Worm (Caenorhabditis elegans) whole organism, young adult: ENCODE data around the gene ugt-37.

Experiments
- B0336.3 ChIP-seq: fragments of 200-800 bp; sonication (Bioruptor generic); IDR thresholded peaks from 2 replicates; pipeline ENCODE4 v1.3.6; 2022; ENCODE audit warnings: missing genetic modification characterization, missing compliant biosample characterization
- C17E4.6 ChIP-seq: fragments of 200-800 bp; sonication (Bioruptor generic); IDR thresholded peaks from 2 replicates; pipeline ENCODE4 v1.3.6; 2022; ENCODE audit warnings: missing genetic modification reagents, missing genetic modification characterization, missing compliant biosample characterization
- F23B12.7 ChIP-seq: sonication (generic microtip); optimal IDR thresholded peaks from 2 replicates; lab custom pipeline; 2017; ENCODE audit warnings: missing genetic modification characterization, mild to moderate bottlenecking, missing compliant biosample characterization, antibody characterized with exemption, moderate library complexity; ENCODE audit not compliant: insufficient read depth
- F37B4.10 ChIP-seq: fragments of 200-800 bp; sonication (Bioruptor generic); IDR thresholded peaks from 2 replicates; pipeline ENCODE4 v1.3.6; 2022; ENCODE audit warnings: missing genetic modification characterization, missing compliant biosample characterization
- F39B2.1 ChIP-seq: fragments of 200-800 bp; sonication (Bioruptor generic); IDR thresholded peaks from 2 replicates; pipeline ENCODE4 v1.3.6; 2022; ENCODE audit warnings: missing genetic modification reagents, missing genetic modification characterization, missing compliant biosample characterization
- F55B11.4 ChIP-seq: sonication (generic microtip); optimal IDR thresholded peaks from 2 replicates; lab custom pipeline; 2016; ENCODE audit warnings: missing compliant biosample characterization, missing genetic modification characterization, borderline replicate concordance; ENCODE audit not compliant: insufficient read depth
- F57A8.1 ChIP-seq: fragments of 200-800 bp; sonication (Bioruptor generic); optimal IDR thresholded peaks from 2 replicates; lab custom pipeline; 2018; ENCODE audit warnings: mild to moderate bottlenecking, missing genetic modification characterization, moderate library complexity, missing compliant biosample characterization
- K12H6.12 ChIP-seq: fragments of 200-800 bp; sonication (Bioruptor generic); optimal IDR thresholded peaks from 2 replicates; lab custom pipeline; 2018; ENCODE audit warnings: mild to moderate bottlenecking, missing genetic modification characterization, missing compliant biosample characterization
- T07F8.4 ChIP-seq: sonication (generic microtip); optimal IDR thresholded peaks from 2 replicates; lab custom pipeline; 2016; ENCODE audit warnings: mild to moderate bottlenecking, missing genetic modification characterization, moderate library complexity, missing compliant biosample characterization
- T26A5.8 ChIP-seq: sonication (generic microtip); optimal IDR thresholded peaks from 2 replicates; lab custom pipeline; 2016; ENCODE audit warnings: missing genetic modification characterization, missing compliant biosample characterization
- Y53F4B.3 ChIP-seq: fragments of 200-800 bp; sonication (Bioruptor generic); IDR thresholded peaks from 2 replicates; pipeline ENCODE4 v1.3.6; 2022; ENCODE audit warnings: missing genetic modification reagents, missing genetic modification characterization, missing compliant biosample characterization
- Y56A3A.18 ChIP-seq: fragments of 200-800 bp; sonication (Bioruptor generic); IDR thresholded peaks from 2 replicates; pipeline ENCODE4 v1.3.6; 2022; ENCODE audit warnings: missing genetic modification reagents, missing genetic modification characterization, missing compliant biosample characterization
- aptf-2 ChIP-seq: fragments of 200-800 bp; sonication (Bioruptor generic); conservative IDR thresholded peaks from 2 replicates; pipeline ENCODE4 v1.3.6; 2022; ENCODE audit warnings: missing genetic modification reagents, missing genetic modification characterization, missing compliant biosample characterization
- aptf-3 ChIP-seq: fragments of 200-800 bp; sonication (Bioruptor generic); IDR thresholded peaks from 2 replicates; pipeline ENCODE4 v1.3.6; 2022; ENCODE audit warnings: missing genetic modification characterization, missing compliant biosample characterization
- athp-1 ChIP-seq: sonication (generic microtip); optimal IDR thresholded peaks from 2 replicates; lab custom pipeline; 2017; ENCODE audit warnings: mild to moderate bottlenecking, missing genetic modification characterization, missing compliant biosample characterization
- ccch-3 ChIP-seq: fragments of 200-800 bp; sonication (Bioruptor generic); optimal IDR thresholded peaks from 2 replicates; lab custom pipeline; 2018; ENCODE audit warnings: mild to moderate bottlenecking, missing genetic modification characterization, missing compliant biosample characterization
- cebp-1 ChIP-seq, 2 experiments: fragments of 200-800 bp in 1 of 2; sonication (Bioruptor generic) in 1 of 2; sonication (generic microtip) in 1 of 2; IDR thresholded peaks in 1 of 2; optimal IDR thresholded peaks in 1 of 2; 2 replicates each; pipeline versions ENCODE4 v1.3.6 to Lab custom; 2017 to 2022; ENCODE audit warnings: missing compliant biosample characterization in 2 of 2, missing genetic modification characterization in 2 of 2, mild to moderate bottlenecking in 1 of 2, missing genetic modification reagents in 1 of 2, moderate library complexity in 1 of 2
- ceh-40 ChIP-seq: fragments of 200-800 bp; sonication (Bioruptor generic); IDR thresholded peaks from 2 replicates; pipeline ENCODE4 v1.3.6; 2022; ENCODE audit warnings: missing genetic modification characterization, missing compliant biosample characterization
- ceh-58 ChIP-seq: fragments of 200-800 bp; sonication (Bioruptor generic); IDR thresholded peaks from 2 replicates; pipeline ENCODE4 v1.3.6; 2022; ENCODE audit warnings: missing genetic modification characterization, missing compliant biosample characterization
- ceh-91 ChIP-seq: fragments of 200-800 bp; sonication (Bioruptor generic); IDR thresholded peaks from 2 replicates; pipeline ENCODE4 v1.3.6; 2022; ENCODE audit warnings: missing genetic modification reagents, missing genetic modification characterization, missing compliant biosample characterization
- chd-7 ChIP-seq: sonication (generic microtip); optimal IDR thresholded peaks from 2 replicates; lab custom pipeline; 2016; ENCODE audit warnings: mild to moderate bottlenecking, missing genetic modification characterization, moderate library complexity, missing compliant biosample characterization
- dox-1 ChIP-seq: fragments of 200-800 bp; sonication (Bioruptor generic); IDR thresholded peaks from 2 replicates; pipeline ENCODE4 v1.3.6; 2022; ENCODE audit warnings: missing genetic modification reagents, missing genetic modification characterization, missing compliant biosample characterization
- dpff-1 ChIP-seq: sonication (generic microtip); optimal IDR thresholded peaks from 2 replicates; lab custom pipeline; 2017; ENCODE audit warnings: mild to moderate bottlenecking, missing genetic modification characterization, missing compliant biosample characterization
- dpl-1 ChIP-seq: fragments of 150-350 bp; optimal IDR thresholded peaks from 2 replicates; lab custom pipeline; 2014; ENCODE audit warnings: missing biosample characterization, missing genetic modification reagents, missing genetic modification characterization
- gei-17 ChIP-seq: fragments of 200-800 bp; sonication (Bioruptor generic); optimal IDR thresholded peaks from 2 replicates; lab custom pipeline; 2018; ENCODE audit warnings: mild to moderate bottlenecking, missing genetic modification characterization, missing compliant biosample characterization
- hlh-12 ChIP-seq: sonication (generic microtip); optimal IDR thresholded peaks from 2 replicates; lab custom pipeline; 2016; ENCODE audit warnings: missing genetic modification characterization, missing compliant biosample characterization
- let-526 ChIP-seq: fragments of 200-800 bp; sonication (Bioruptor generic); IDR thresholded peaks from 2 replicates; pipeline ENCODE4 v1.3.6; 2022; ENCODE audit warnings: missing genetic modification reagents, missing genetic modification characterization, missing compliant biosample characterization
- lin-35 ChIP-seq, 3 experiments: fragments of 150-350 bp in 2 of 3; sonication (generic microtip) in 1 of 3; optimal IDR thresholded peaks; 2 replicates each; lab custom pipeline; 2014 to 2018; ENCODE audit warnings: missing biosample characterization in 3 of 3, missing genetic modification characterization in 3 of 3, missing genetic modification reagents in 3 of 3
- lir-1 ChIP-seq: fragments of 200-800 bp; sonication (Bioruptor generic); conservative IDR thresholded peaks from 2 replicates; pipeline ENCODE4 v1.3.6; 2022; ENCODE audit warnings: missing genetic modification reagents, missing genetic modification characterization, missing compliant biosample characterization
- lsy-27 ChIP-seq: sonication (generic microtip); optimal IDR thresholded peaks from 2 replicates; lab custom pipeline; 2017; ENCODE audit warnings: missing genetic modification characterization, mild to moderate bottlenecking, missing compliant biosample characterization, antibody characterized with exemption, missing genotype, borderline replicate concordance; ENCODE audit not compliant: insufficient read depth
- madf-10 ChIP-seq: sonication (generic microtip); optimal IDR thresholded peaks from 2 replicates; lab custom pipeline; 2016; ENCODE audit warnings: mild to moderate bottlenecking, missing genetic modification characterization, missing compliant biosample characterization
- madf-6 ChIP-seq: fragments of 200-800 bp; sonication (Bioruptor generic); IDR thresholded peaks from 2 replicates; pipeline ENCODE4 v1.3.6; 2022; ENCODE audit warnings: missing genetic modification reagents, missing genetic modification characterization, missing compliant biosample characterization
- mes-4 ChIP-seq: sonication (generic microtip); optimal IDR thresholded peaks from 2 replicates; lab custom pipeline; 2016; ENCODE audit warnings: missing genotype, missing genetic modification characterization, missing compliant biosample characterization
- mxl-1 ChIP-seq: sonication (generic microtip); optimal IDR thresholded peaks from 2 replicates; lab custom pipeline; 2016; ENCODE audit warnings: missing genetic modification characterization, missing compliant biosample characterization
- nfya-1 ChIP-seq: sonication (generic microtip); optimal IDR thresholded peaks from 2 replicates; lab custom pipeline; 2017; ENCODE audit warnings: antibody characterized with exemption, missing compliant biosample characterization, missing genetic modification characterization, borderline replicate concordance; ENCODE audit not compliant: insufficient read depth
- nhr-120 ChIP-seq: fragments of 200-800 bp; sonication (Bioruptor generic); IDR thresholded peaks from 2 replicates; pipeline ENCODE4 v1.3.6; 2022; ENCODE audit warnings: missing genetic modification characterization, missing compliant biosample characterization
- nhr-80 ChIP-seq: sonication (generic microtip); optimal IDR thresholded peaks from 2 replicates; lab custom pipeline; 2016; ENCODE audit warnings: missing genetic modification characterization, missing compliant biosample characterization
- pha-4 ChIP-seq: fragments of 150-350 bp; sonication (generic microtip); optimal IDR thresholded peaks from 2 replicates; lab custom pipeline; 2014; ENCODE audit warnings: missing biosample characterization, missing genetic modification reagents, missing genetic modification characterization
- rec-8 ChIP-seq, 2 experiments: sonication (generic microtip); optimal IDR thresholded peaks; 2 replicates each; lab custom pipeline; 2016; ENCODE audit warnings: mild to moderate bottlenecking in 2 of 2, missing genetic modification characterization in 2 of 2, missing genetic modification reagents in 2 of 2, missing genotype in 2 of 2, missing biosample characterization in 1 of 2, missing compliant biosample characterization in 1 of 2, moderate library complexity in 1 of 2
- snpc-4 ChIP-seq, 5 experiments: fragments of 150-350 bp in 1 of 5; sonication (generic microtip) in 4 of 5; optimal IDR thresholded peaks; 2 replicates each; lab custom pipeline; 2014 to 2018; ENCODE audit warnings: missing genetic modification characterization in 5 of 5, missing biosample characterization in 3 of 5, antibody characterized with exemption in 2 of 5, mild to moderate bottlenecking in 2 of 5, missing compliant biosample characterization in 2 of 5, missing genotype in 2 of 5, moderate library complexity in 2 of 5, missing genetic modification reagents in 1 of 5
- sptf-2 ChIP-seq: fragments of 200-800 bp; sonication (Bioruptor generic); optimal IDR thresholded peaks from 2 replicates; lab custom pipeline; 2018; ENCODE audit warnings: mild to moderate bottlenecking, missing genetic modification characterization, missing compliant biosample characterization
- tbp1 ChIP-seq: fragments of 200-800 bp; sonication (Bioruptor generic); optimal IDR thresholded peaks from 2 replicates; lab custom pipeline; 2018; ENCODE audit warnings: mild to moderate bottlenecking, missing genetic modification characterization, missing compliant biosample characterization
- unc-62 ChIP-seq: fragments of 150-350 bp; optimal IDR thresholded peaks from 2 replicates; lab custom pipeline; 2014; ENCODE audit warnings: missing biosample characterization, missing genetic modification reagents, missing genetic modification characterization
- xnd-1 ChIP-seq: sonication (generic microtip); optimal IDR thresholded peaks from 2 replicates; lab custom pipeline; 2016; ENCODE audit warnings: missing genotype, missing genetic modification reagents, missing genetic modification characterization, missing compliant biosample characterization
- zim-3 ChIP-seq: sonication (generic microtip); optimal IDR thresholded peaks from 2 replicates; lab custom pipeline; 2017; ENCODE audit warnings: mild to moderate bottlenecking, missing genetic modification characterization, moderate library complexity, missing compliant biosample characterization
- ztf-26 ChIP-seq: sonication (generic microtip); optimal IDR thresholded peaks from 2 replicates; lab custom pipeline; 2017; ENCODE audit warnings: missing genetic modification characterization, missing compliant biosample characterization
- ztf-28 ChIP-seq: fragments of 200-800 bp; sonication (Bioruptor generic); IDR thresholded peaks from 2 replicates; pipeline ENCODE4 v1.3.6; 2022; ENCODE audit warnings: missing genetic modification reagents, missing genetic modification characterization, missing compliant biosample characterization

ugt-37 gene

DNA sequence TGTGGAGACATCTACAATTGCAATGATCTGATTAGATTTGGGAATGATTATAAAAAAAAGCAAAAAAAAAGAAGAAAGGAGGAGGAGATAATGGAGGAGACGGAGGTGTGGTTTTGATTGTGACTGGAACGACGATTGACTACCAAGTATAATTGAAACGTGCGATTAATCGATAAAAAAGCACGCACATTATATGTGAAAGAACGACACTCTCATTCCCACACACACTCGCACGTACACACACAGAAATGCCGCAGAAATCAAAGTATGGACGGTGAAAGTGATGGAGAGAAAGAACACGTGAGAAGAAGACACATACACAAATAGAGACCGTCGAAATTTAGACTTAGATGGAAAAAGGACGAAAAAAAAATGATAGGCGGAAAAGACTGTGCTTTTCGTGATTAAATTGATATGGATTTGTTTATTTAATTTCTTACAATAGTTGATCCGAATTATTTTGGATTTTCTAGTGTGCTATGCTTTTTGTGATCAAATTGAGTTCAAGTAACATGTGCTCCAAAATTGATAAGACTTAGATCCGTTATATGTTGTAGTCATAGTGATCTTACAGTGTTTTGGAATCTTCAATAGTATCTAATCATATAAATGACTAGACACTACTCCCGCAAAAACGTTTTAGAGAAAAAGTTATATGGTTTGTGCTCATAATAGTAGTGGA is 51.3 kb downstream of the ugt-37 start, which contains the start of gene nhr-135 (continued):
- TF ChIP-seq hlh-12 (tag; lab: Kevin White, UChicago), result no peak
- TF ChIP-seq ztf-28 (GFP tag; lab: Robert Waterston, UW), result no peak
- TF ChIP-seq dpff-1 (tag; lab: Kevin White, UChicago), result no peak
- 0 out of 2 replicates have a peak, but pooled peaks have one; percentile 38 for TF ChIP-seq B0336.3 (GFP tag; lab: Robert Waterston, UW)
- TF ChIP-seq athp-1, result no peak
- TF ChIP-seq nhr-120 (GFP tag; lab: Robert Waterston, UW), result no peak
- no peak for TF ChIP-seq sptf-2
- no peak for TF ChIP-seq dpl-1 (GFP tag; lab: Kevin White, UChicago)
- TF ChIP-seq dox-1 (GFP tag; lab: Robert Waterston, UW), result peak; percentile 44
- no peak for TF ChIP-seq pha-4 (tag; lab: Kevin White, UChicago)
- no peak for TF ChIP-seq C17E4.6
- no peak for TF ChIP-seq Y56A3A.18
- no peak for TF ChIP-seq F37B4.10 (GFP tag; lab: Robert Waterston, UW)
- TF ChIP-seq lin-35 (GFP tag; optimal IDR thresholded peaks at IDR 0.05; lab: Kevin White, UChicago), result no peak
- no peak for TF ChIP-seq lsy-27 (tag; lab: Kevin White, UChicago)
- TF ChIP-seq ceh-58, result no peak
- TF ChIP-seq tbp1 (GFP tag; lab: Kevin White, UChicago), result peak; percentile 39
- no peak for TF ChIP-seq rec-8 (tag; optimal IDR thresholded peaks at IDR 0.05; lab: Kevin White, UChicago)
- TF ChIP-seq cebp-1 (GFP tag; IDR thresholded peaks at IDR 0.05; lab: Robert Waterston, UW), result 0 out of 2 replicates have a peak, but pooled peaks have one; percentile 26
- peak; percentile 71 for TF ChIP-seq cebp-1 (tag; optimal IDR thresholded peaks at IDR 0.05; lab: Kevin White, UChicago)
- no peak for TF ChIP-seq Y53F4B.3 (GFP tag; lab: Robert Waterston, UW)
- TF ChIP-seq mxl-1, result no peak
- TF ChIP-seq madf-10 (tag; lab: Kevin White, UChicago), result peak; percentile 61
- TF ChIP-seq T26A5.8, result no peak
- no peak for TF ChIP-seq aptf-3 (GFP tag; lab: Robert Waterston, UW)
- no peak for TF ChIP-seq aptf-2 (GFP tag; lab: Robert Waterston, UW)
- no peak for TF ChIP-seq F57A8.1
- TF ChIP-seq T07F8.4 (tag; lab: Kevin White, UChicago), result no peak
- TF ChIP-seq nhr-80, result peak; percentile 92
- no peak for TF ChIP-seq gei-17
- TF ChIP-seq F39B2.1 (GFP tag; lab: Robert Waterston, UW), result no peak
- TF ChIP-seq lir-1, result no peak
- no peak for TF ChIP-seq madf-6 (GFP tag; lab: Robert Waterston, UW)
- no peak for TF ChIP-seq ceh-40 (GFP tag; lab: Robert Waterston, UW)
- TF ChIP-seq K12H6.12 (tag; lab: Kevin White, UChicago), result peak; percentile 3
- TF ChIP-seq unc-62 (GFP tag; lab: Kevin White, UChicago), result no peak
- no peak for TF ChIP-seq ceh-91 (GFP tag; lab: Robert Waterston, UW)
- TF ChIP-seq F55B11.4 (tag; lab: Kevin White, UChicago), result no peak
- TF ChIP-seq snpc-4 (GFP tag; optimal IDR thresholded peaks at IDR 0.05; lab: Kevin White, UChicago), result no peak
- TF ChIP-seq snpc-4 (tag; optimal IDR thresholded peaks at IDR 0.05; lab: Kevin White, UChicago), result peak in 1 of 4 experiments; percentile 35
- TF ChIP-seq xnd-1 (tag; lab: Kevin White, UChicago), result no peak
- no peak for TF ChIP-seq F23B12.7 (tag; lab: Kevin White, UChicago)
- peak; percentile 53 for TF ChIP-seq ztf-26
- TF ChIP-seq let-526, result no peak
- no peak for TF ChIP-seq chd-7 (tag; lab: Kevin White, UChicago)
- TF ChIP-seq mes-4, result no peak
- TF ChIP-seq nfya-1, result no peak
- no peak for TF ChIP-seq zim-3
- no peak for TF ChIP-seq ccch-3
